Worm (Caenorhabditis elegans) whole organism, midembryonic: ENCODE data around the gene B0410.1.

Experiments used
- T22C8.4 ChIP-seq: fragments of 200-800 bp; sonication (Bioruptor generic); IDR thresholded peaks from 2 replicates; pipeline ENCODE4 v1.3.6; 2022; ENCODE audit warnings: missing genetic modification characterization, missing compliant biosample characterization
- cog-1 ChIP-seq: sonication (generic microtip); optimal IDR thresholded peaks from 2 replicates; lab custom pipeline; 2016; ENCODE audit warnings: missing genetic modification characterization, missing compliant biosample characterization
- flt-1 ChIP-seq: fragments of 200-800 bp; sonication (Bioruptor generic); IDR thresholded peaks from 2 replicates; pipeline ENCODE4 v1.3.6; 2022; ENCODE audit warnings: missing genetic modification characterization, missing compliant biosample characterization
- klf-2 ChIP-seq: fragments of 200-800 bp; sonication (Bioruptor generic); conservative IDR thresholded peaks from 2 replicates; pipeline ENCODE4 v1.3.6; 2022; ENCODE audit warnings: missing genetic modification reagents, missing genetic modification characterization, missing compliant biosample characterization
- med-1 ChIP-seq: sonication (generic microtip); optimal IDR thresholded peaks from 2 replicates; lab custom pipeline; 2017; ENCODE audit warnings: missing genetic modification characterization, mild to moderate bottlenecking, missing compliant biosample characterization, antibody characterized with exemption, missing genetic modification reagents; ENCODE audit not compliant: insufficient read depth
- ref-1 ChIP-seq: fragments of 200-800 bp; sonication (Bioruptor generic); conservative IDR thresholded peaks from 2 replicates; pipeline ENCODE4 v1.3.6; 2022; ENCODE audit warnings: missing genetic modification reagents, missing genetic modification characterization, missing compliant biosample characterization
- tab-1 ChIP-seq: fragments of 200-800 bp; sonication (Bioruptor generic); IDR thresholded peaks from 2 replicates; pipeline ENCODE4 v1.3.6; 2022; ENCODE audit warnings: missing genetic modification characterization, missing compliant biosample characterization
- ztf-23 ChIP-seq: fragments of 200-800 bp; sonication (Bioruptor generic); IDR thresholded peaks from 2 replicates; pipeline ENCODE4 v1.3.6; 2022; ENCODE audit warnings: missing genetic modification reagents, missing genetic modification characterization, missing compliant biosample characterization
- ztf-29 ChIP-seq: fragments of 200-800 bp; sonication (Bioruptor generic); IDR thresholded peaks from 2 replicates; pipeline ENCODE4 v1.3.6; 2022; ENCODE audit warnings: missing genetic modification reagents, missing genetic modification characterization, missing compliant biosample characterization

Gene B0410.1

DNA sequence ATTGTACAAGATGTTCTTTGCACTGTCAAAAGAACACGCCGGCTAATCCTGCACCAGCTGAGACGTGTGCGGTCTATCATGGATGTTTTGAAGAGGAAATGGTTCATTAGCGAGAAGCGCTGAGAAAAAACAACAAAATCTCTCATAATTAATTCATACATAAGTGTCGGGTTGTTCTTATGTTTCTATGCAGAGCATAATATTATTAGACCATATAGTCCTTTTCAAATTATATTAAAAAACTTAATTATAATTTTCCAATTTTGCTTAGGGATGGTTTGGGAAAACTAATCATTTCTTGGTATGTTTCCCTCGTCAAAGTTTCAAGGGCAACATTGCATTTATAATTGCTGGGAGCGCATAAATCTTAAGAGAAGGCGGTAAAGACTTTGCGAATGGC lies 27.4 kb downstream of the B0410.1 start:
- no peak for TF ChIP-seq cog-1 (tag; lab: Kevin White, UChicago)

ce11 chrX:2922602-2923203 lies 28.3 kb downstream of the B0410.1 start:
- TF ChIP-seq T22C8.4 (no peak), tab-1 (GFP tag; lab: Robert Waterston, UW) (no peak), klf-2 (GFP tag; lab: Robert Waterston, UW) (no peak), ztf-23 (no peak), cog-1 (tag; lab: Kevin White, UChicago) (no peak), ztf-29 (GFP tag; lab: Robert Waterston, UW) (no peak), ref-1 (GFP tag; lab: Robert Waterston, UW) (no peak)

DNA sequence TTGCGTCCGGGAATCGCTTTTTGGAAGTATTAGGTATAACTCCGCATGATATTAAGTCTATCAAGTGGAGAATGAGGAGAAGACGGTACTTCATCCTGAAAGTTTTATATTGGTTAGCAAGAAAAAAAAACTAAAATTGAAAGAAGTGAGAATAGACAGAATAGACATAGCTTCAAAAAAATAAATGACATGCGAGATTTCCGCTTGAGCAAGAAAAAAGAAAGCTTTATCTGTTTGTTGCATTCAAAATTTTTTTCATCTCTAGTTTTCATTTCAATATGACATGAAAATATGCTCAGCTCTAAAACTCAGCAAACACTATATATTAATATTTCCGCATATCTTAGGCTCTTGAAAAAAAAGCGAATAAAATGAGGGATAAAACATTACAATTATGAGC lies 29.5 kb downstream of the B0410.1 start, which contains the start of gene hst-3.2:
hst-3.2 (minus strand) TSS at position 101 of the 400 bp plus-strand sequence.
- TF ChIP-seq ref-1 (GFP tag; lab: Robert Waterston, UW) (no peak), med-1 (GFP tag; lab: Kevin White, UChicago) (no peak), tab-1 (GFP tag; lab: Robert Waterston, UW) (no peak), klf-2 (GFP tag; lab: Robert Waterston, UW) (no peak), T22C8.4 (no peak), ztf-23 (no peak), ztf-29 (GFP tag; lab: Robert Waterston, UW) (no peak), cog-1 (tag; lab: Kevin White, UChicago) (no peak), flt-1 (no peak)

DNA sequence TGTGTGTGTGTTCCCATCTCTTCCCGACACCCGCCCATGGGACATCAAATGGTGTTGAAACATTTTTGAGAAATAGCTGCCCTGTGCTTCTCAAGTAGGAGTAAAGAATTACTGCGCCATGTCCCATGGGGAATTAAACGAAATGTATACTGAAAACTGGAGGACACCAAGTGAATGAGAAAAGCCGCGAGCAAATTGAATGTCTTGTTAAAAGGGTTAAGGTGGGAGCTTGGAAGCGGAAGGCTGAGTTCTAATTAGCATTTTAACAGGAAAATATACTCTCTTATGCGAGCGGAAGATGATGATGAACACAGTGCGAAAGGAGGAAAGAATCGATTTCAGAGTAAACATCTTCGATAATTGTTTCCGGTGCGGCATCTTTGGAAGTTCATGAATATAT lies 30.1 kb downstream of the B0410.1 start:
- TF ChIP-seq ztf-29 (GFP tag; lab: Robert Waterston, UW) (no peak), tab-1 (GFP tag; lab: Robert Waterston, UW) (no peak), klf-2 (GFP tag; lab: Robert Waterston, UW) (no peak), ztf-23 (no peak), T22C8.4 (no peak), med-1 (GFP tag; lab: Kevin White, UChicago) (no peak), ref-1 (GFP tag; lab: Robert Waterston, UW) (no peak), cog-1 (tag; lab: Kevin White, UChicago) (no peak)

DNA sequence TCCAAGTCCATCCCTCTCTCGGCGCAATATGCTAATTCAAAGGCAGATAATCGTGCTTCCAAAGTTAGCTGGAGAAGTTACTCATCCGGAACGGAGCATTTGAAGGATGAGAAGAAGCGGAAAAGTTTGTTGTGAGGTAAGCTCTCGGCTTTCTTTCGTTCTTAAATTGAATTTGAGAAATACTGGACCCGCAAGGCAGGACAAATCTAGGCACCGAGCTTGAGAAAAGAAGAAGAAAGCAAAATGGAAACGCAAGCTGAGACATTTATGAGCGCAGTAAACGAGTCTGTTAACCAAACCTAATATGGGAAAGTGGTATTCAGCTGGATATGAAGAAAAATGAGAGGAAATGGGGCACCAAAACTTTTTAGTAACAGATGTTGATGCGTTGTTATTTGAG lies 31.6 kb downstream of the B0410.1 start:
- TF ChIP-seq flt-1 (no peak), ref-1 (GFP tag; lab: Robert Waterston, UW) (no peak), klf-2 (GFP tag; lab: Robert Waterston, UW) (no peak), cog-1 (tag; lab: Kevin White, UChicago) (no peak), tab-1 (GFP tag; lab: Robert Waterston, UW) (no peak), med-1 (GFP tag; lab: Kevin White, UChicago) (no peak), T22C8.4 (no peak), ztf-23 (no peak), ztf-29 (GFP tag; lab: Robert Waterston, UW) (no peak)

ce11 chrX:2927576-2927975 lies 33.2 kb downstream of the B0410.1 start:
- TF ChIP-seq tab-1 (GFP tag; lab: Robert Waterston, UW) (no peak), cog-1 (tag; lab: Kevin White, UChicago) (no peak), med-1 (GFP tag; lab: Kevin White, UChicago) (no peak), ref-1 (GFP tag; lab: Robert Waterston, UW) (no peak), klf-2 (GFP tag; lab: Robert Waterston, UW) (no peak)

ce11 chrX:2928089-2928488 lies 33.7 kb downstream of the B0410.1 start:
- no peak for TF ChIP-seq cog-1 (tag; lab: Kevin White, UChicago)
- no peak for TF ChIP-seq T22C8.4
- no peak for TF ChIP-seq med-1 (GFP tag; lab: Kevin White, UChicago)
- TF ChIP-seq klf-2 (GFP tag; lab: Robert Waterston, UW) = no peak
- no peak for TF ChIP-seq ztf-29 (GFP tag; lab: Robert Waterston, UW)
- no peak for TF ChIP-seq tab-1 (GFP tag; lab: Robert Waterston, UW)
- TF ChIP-seq flt-1 = no peak
- TF ChIP-seq ztf-23 = 0 out of 2 replicates have a peak, but pooled peaks have one; percentile 30

DNA sequence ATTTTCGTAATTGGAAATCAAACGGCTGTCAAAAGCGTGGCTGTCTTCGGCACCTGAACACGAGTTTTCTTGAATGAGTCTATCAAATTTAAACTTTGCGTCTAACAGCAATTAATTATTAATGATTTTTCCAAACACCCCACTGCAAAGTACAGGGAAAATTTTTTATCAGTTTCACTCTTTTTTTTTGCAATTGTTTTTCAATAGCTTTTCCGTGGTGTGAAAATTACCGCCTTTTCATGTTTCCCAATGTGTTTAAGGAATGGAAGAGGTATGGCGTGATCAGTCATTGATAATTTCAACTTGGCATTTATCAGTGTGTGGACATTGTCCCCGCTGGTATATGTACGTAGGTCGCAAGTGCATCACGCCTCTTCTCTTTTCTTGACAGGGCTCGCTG lies 37.5 kb downstream of the B0410.1 start:
- TF ChIP-seq ztf-23 (no peak), T22C8.4 (no peak), tab-1 (GFP tag; lab: Robert Waterston, UW) (no peak), ztf-29 (GFP tag; lab: Robert Waterston, UW) (no peak), flt-1 (no peak), med-1 (GFP tag; lab: Kevin White, UChicago) (no peak), klf-2 (GFP tag; lab: Robert Waterston, UW) (no peak)

DNA sequence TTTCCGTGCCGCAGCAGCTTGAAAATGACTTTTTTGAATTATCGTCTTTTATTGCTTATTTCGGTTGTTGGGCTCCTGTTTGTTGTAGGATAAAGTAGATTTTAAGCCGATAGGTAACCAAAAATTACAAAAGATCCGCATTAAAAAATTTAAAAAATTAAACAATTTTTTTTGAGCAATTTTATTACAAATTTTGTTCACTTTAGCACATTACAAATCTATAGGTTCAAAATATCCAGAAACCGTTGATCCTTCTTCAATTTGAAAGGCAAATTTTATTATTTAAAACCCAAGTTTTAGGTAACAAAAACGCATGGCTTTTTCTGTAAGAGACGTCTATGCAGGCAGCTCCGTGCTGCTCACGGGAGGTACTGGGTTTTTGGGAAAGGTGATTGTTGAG lies 38.7 kb downstream of the B0410.1 start, which contains the start of gene fard-1:
fard-1 (plus strand) TSS at position 301 of the 400 bp plus-strand sequence.
- TF ChIP-seq cog-1 (tag; lab: Kevin White, UChicago) (no peak), ztf-29 (GFP tag; lab: Robert Waterston, UW) (no peak), klf-2 (GFP tag; lab: Robert Waterston, UW) (no peak), T22C8.4 (no peak), med-1 (GFP tag; lab: Kevin White, UChicago) (no peak), ztf-23 (no peak), ref-1 (GFP tag; lab: Robert Waterston, UW) (no peak), flt-1 (no peak), tab-1 (GFP tag; lab: Robert Waterston, UW) (no peak)

DNA sequence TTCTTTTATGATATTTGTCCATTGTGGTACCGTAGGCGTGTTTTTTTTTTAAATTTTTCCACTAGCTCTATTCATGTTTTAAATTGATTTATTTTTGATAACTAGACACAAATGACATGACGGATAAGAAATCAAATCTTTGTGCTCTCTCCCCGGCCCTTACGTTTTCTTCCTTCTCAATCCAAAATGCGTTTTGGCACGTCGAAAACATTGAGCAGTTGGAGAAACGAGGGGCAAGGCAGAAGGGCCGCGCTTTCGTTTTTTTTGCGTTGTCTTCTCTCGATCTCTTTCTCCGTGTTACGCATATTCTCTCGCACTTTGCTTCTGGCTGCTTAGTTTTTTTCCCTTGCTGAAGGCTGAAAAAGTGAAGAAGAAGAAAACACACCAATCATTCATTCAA lies 44.7 kb downstream of the B0410.1 start:
- TF ChIP-seq ref-1 (GFP tag; lab: Robert Waterston, UW) = no peak
- no peak for TF ChIP-seq ztf-23
- TF ChIP-seq ztf-29 (GFP tag; lab: Robert Waterston, UW) = no peak
- TF ChIP-seq klf-2 (GFP tag; lab: Robert Waterston, UW) = no peak
- TF ChIP-seq flt-1 = no peak
- no peak for TF ChIP-seq T22C8.4
- TF ChIP-seq tab-1 (GFP tag; lab: Robert Waterston, UW) = no peak
- no peak for TF ChIP-seq cog-1 (tag; lab: Kevin White, UChicago)
